Fruit fly (Drosophila melanogaster): ENCODE data around the gene mfrn.
A peak's percentile ranks its signal among the peaks of the same experiment; 100 is the strongest.

Gene mfrn

DNA sequence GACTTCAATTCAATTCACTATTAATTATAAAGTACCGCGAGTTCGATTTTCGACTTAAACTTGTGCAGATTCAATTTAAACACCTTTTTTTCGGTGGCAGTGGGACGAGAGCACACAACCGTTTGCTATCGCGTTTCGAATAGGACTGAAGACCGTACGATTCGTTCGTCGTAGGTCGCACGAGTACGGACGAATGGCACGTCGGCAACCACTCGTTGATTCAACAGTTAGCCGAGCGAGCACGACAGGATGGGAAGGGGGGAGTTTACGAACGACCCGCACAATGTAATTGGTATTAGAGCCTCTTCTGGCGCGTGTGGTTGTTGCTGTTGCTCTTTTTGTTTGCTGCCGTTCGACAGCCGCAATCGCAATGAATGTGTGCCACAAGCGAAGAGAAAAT, 42.1 kb downstream of the mfrn start, which contains the start of gene CG34353 (continued):
- peak; percentile 34 for TF ChIP-seq gro (GFP tag; optimal IDR thresholded peaks at IDR 0.05)
- no peak for TF ChIP-seq Doc3 (GFP tag; IDR thresholded peaks at IDR 0.05; ENCODE audit: partially characterized antibody)
- TF ChIP-seq CG4707 (GFP tag; optimal IDR thresholded peaks at IDR 0.05), result no peak
- peak; percentile 70 for TF ChIP-seq CG12744 (GFP tag; optimal IDR thresholded peaks at IDR 0.05)
- no peak for TF ChIP-seq CG17829 (tag; optimal IDR thresholded peaks at IDR 0.05)
- no peak; the same call in 2 of the 3 replicates for TF ChIP-seq CG34422 (GFP tag; IDR thresholded peaks at IDR 0.05)
- TF ChIP-seq CG7839 (tag; optimal IDR thresholded peaks at IDR 0.05), result no peak
- TF ChIP-seq ham (GFP tag; IDR thresholded peaks at IDR 0.05), result no peak
- TF ChIP-seq al (GFP tag; IDR thresholded peaks at IDR 0.05), result no peak
- TF ChIP-seq peb (GFP tag; IDR thresholded peaks at IDR 0.05), result no peak
- no peak for TF ChIP-seq jumu (GFP tag; optimal IDR thresholded peaks at IDR 0.05)
- no peak for TF ChIP-seq dan (GFP tag; IDR thresholded peaks at IDR 0.05)
- no peak for TF ChIP-seq danr (GFP tag; IDR thresholded peaks at IDR 0.05)
- no peak for TF ChIP-seq Vsx1 (GFP tag; optimal IDR thresholded peaks at IDR 0.05)
- TF ChIP-seq tna (GFP tag; IDR thresholded peaks at IDR 0.05; ENCODE audit: partially characterized antibody), result no peak
- TF ChIP-seq wdn (GFP tag; IDR thresholded peaks at IDR 0.05), result no peak
- no peak for TF ChIP-seq dm (GFP tag; optimal IDR thresholded peaks at IDR 0.05)
- TF ChIP-seq CG3281 (GFP tag; optimal IDR thresholded peaks at IDR 0.05), result no peak
- no peak for TF ChIP-seq CG15514 (GFP tag; optimal IDR thresholded peaks at IDR 0.05)
- no peak for TF ChIP-seq Bteb2 (GFP tag; optimal IDR thresholded peaks at IDR 0.05)
- TF ChIP-seq Nf-YB (GFP tag; optimal IDR thresholded peaks at IDR 0.05), result peak; percentile 63
- TF ChIP-seq CG3847 (GFP tag; IDR thresholded peaks at IDR 0.05), result 0 out of 2 replicates have a peak, but pooled peaks have one; percentile 19
- TF ChIP-seq CG1792 (GFP tag; optimal IDR thresholded peaks at IDR 0.05), result no peak
- no peak for TF ChIP-seq CG1602 (GFP tag; optimal IDR thresholded peaks at IDR 0.05)
- TF ChIP-seq otp (GFP tag; IDR thresholded peaks at IDR 0.05), result peak; percentile 17; the same call in 1 of the 3 replicates
- peak; percentile 73 for TF ChIP-seq Nf-YC (tag; optimal IDR thresholded peaks at IDR 0.05)
- TF ChIP-seq Deaf1 (tag; optimal IDR thresholded peaks at IDR 0.05), result peak; percentile 99
- TF ChIP-seq CG5180 (GFP tag; optimal IDR thresholded peaks at IDR 0.05), result peak; percentile 4
- no peak for TF ChIP-seq CG8281 (tag; optimal IDR thresholded peaks at IDR 0.05)
- TF ChIP-seq CG17328 (GFP tag; IDR thresholded peaks at IDR 0.05), result 0 out of 2 replicates have a peak, but pooled peaks have one; percentile 27
- TF ChIP-seq CG4404 (GFP tag; IDR thresholded peaks at IDR 0.05), result no peak
- peak; percentile 64 for TF ChIP-seq chm (GFP tag; IDR thresholded peaks at IDR 0.05)
- TF ChIP-seq Hr51 (GFP tag; optimal IDR thresholded peaks at IDR 0.05), result no peak
- TF ChIP-seq CG8478 (optimal IDR thresholded peaks at IDR 0.05), result no peak
- no peak for TF ChIP-seq CG31388 (GFP tag; optimal IDR thresholded peaks at IDR 0.05)
- TF ChIP-seq MTF-1 (GFP tag; optimal IDR thresholded peaks at IDR 0.05; ENCODE audit: borderline replicate concordance), result no peak
- peak; percentile 99 for TF ChIP-seq CG3163 (GFP tag; optimal IDR thresholded peaks at IDR 0.05)
- no peak for TF ChIP-seq CG15696 (tag; optimal IDR thresholded peaks at IDR 0.05)
- TF ChIP-seq kah (GFP tag; optimal IDR thresholded peaks at IDR 0.05), result no peak
- no peak for TF ChIP-seq CG11085 (GFP tag; IDR thresholded peaks at IDR 0.05)
- no peak for TF ChIP-seq CG8944 (GFP tag; optimal IDR thresholded peaks at IDR 0.05)
- no peak for TF ChIP-seq sqz (GFP tag; optimal IDR thresholded peaks at IDR 0.05)
- TF ChIP-seq CG15011 (GFP tag; optimal IDR thresholded peaks at IDR 0.05), result no peak
- TF ChIP-seq CG8290 (GFP tag; optimal IDR thresholded peaks at IDR 0.05), result no peak
- peak in 1 of 2 experiments; percentile 72 for TF ChIP-seq CG8290 (tag; optimal IDR thresholded peaks at IDR 0.05)
- no peak for TF ChIP-seq CG10654 (GFP tag; optimal IDR thresholded peaks at IDR 0.05)
- no peak for TF ChIP-seq pnt (GFP tag; optimal IDR thresholded peaks at IDR 0.05)
- TF ChIP-seq nom (GFP tag; optimal IDR thresholded peaks at IDR 0.05), result no peak
- no peak for TF ChIP-seq ERR (GFP tag; optimal IDR thresholded peaks at IDR 0.05)
- peak; percentile 48 for TF ChIP-seq ewg (GFP tag; optimal IDR thresholded peaks at IDR 0.05)
- no peak for TF ChIP-seq CG6791 (GFP tag; IDR thresholded peaks at IDR 0.05; ENCODE audit: partially characterized antibody)
- TF ChIP-seq cato (GFP tag; optimal IDR thresholded peaks at IDR 0.05; ENCODE audit: borderline replicate concordance), result no peak

All from whole organism, embryonic.